Fruit fly (Drosophila melanogaster) whole organism, embryonic: ENCODE data around the gene gig.

Source experiments
- Ada2b ChIP-seq: fragments of 200-800 bp; sonication (Bioruptor generic); IDR thresholded peaks from 2 replicates; pipeline ENCODE4 v1.3.6; 2022; ENCODE audit warnings: missing biosample characterization, missing genetic modification characterization
- CG12659 ChIP-seq: fragments of 200-800 bp; sonication (Bioruptor generic); optimal IDR thresholded peaks from 3 replicates; lab custom pipeline; 2017; ENCODE audit warnings: mild to moderate bottlenecking, missing biosample characterization, missing genetic modification reagents, missing genetic modification characterization
- CG13296 ChIP-seq: fragments of 200-800 bp; sonication (Bioruptor generic); optimal IDR thresholded peaks from 3 replicates; lab custom pipeline; 2018; ENCODE audit warnings: missing biosample characterization, mild to moderate bottlenecking, missing genetic modification characterization
- CG17328 ChIP-seq: fragments of 200-800 bp; sonication (Bioruptor generic); IDR thresholded peaks from 2 replicates; pipeline ENCODE4 v1.3.6; 2022; ENCODE audit warnings: missing biosample characterization, missing genetic modification characterization
- CG17802 ChIP-seq: fragments of 200-800 bp; sonication (Bioruptor generic); optimal IDR thresholded peaks from 2 replicates; lab custom pipeline; 2018; ENCODE audit warnings: missing biosample characterization, mild to moderate bottlenecking, missing genetic modification characterization, moderate library complexity
- CG18011 ChIP-seq: fragments of 200-800 bp; sonication (Bioruptor generic); optimal IDR thresholded peaks from 2 replicates; lab custom pipeline; 2017; ENCODE audit warnings: missing biosample characterization, missing genetic modification characterization, mild to moderate bottlenecking, moderate library complexity, missing genotype
- CG3281 ChIP-seq: fragments of 200-800 bp; sonication (Bioruptor generic); optimal IDR thresholded peaks from 3 replicates; lab custom pipeline; 2017; ENCODE audit warnings: missing biosample characterization, mild to moderate bottlenecking, missing genetic modification characterization
- CG3838 ChIP-seq: fragments of 200-800 bp; sonication (Bioruptor generic); optimal IDR thresholded peaks from 3 replicates; lab custom pipeline; 2016; ENCODE audit warnings: missing biosample characterization, missing genetic modification characterization
- CG4328 ChIP-seq: fragments of 200-800 bp; sonication (Bioruptor generic); optimal IDR thresholded peaks from 3 replicates; lab custom pipeline; 2017; ENCODE audit warnings: missing biosample characterization, missing genetic modification reagents, missing genetic modification characterization
- CG5245 ChIP-seq: fragments of 200-800 bp; sonication (Bioruptor generic); optimal IDR thresholded peaks from 3 replicates; lab custom pipeline; 2016; ENCODE audit warnings: missing biosample characterization, missing genetic modification characterization
- CG7786 ChIP-seq: fragments of 200-800 bp; sonication (Bioruptor generic); optimal IDR thresholded peaks from 2 replicates; lab custom pipeline; 2016; ENCODE audit warnings: missing biosample characterization, missing genetic modification characterization
- CG9215 ChIP-seq: fragments of 200-800 bp; sonication (Bioruptor generic); IDR thresholded peaks from 2 replicates; pipeline ENCODE4 v1.3.6; 2022; ENCODE audit warnings: missing biosample characterization, missing genetic modification characterization
- CG9437 ChIP-seq: fragments of 200-800 bp; sonication (Bioruptor generic); optimal IDR thresholded peaks from 2 replicates; lab custom pipeline; 2018; ENCODE audit warnings: missing biosample characterization, mild to moderate bottlenecking, missing genetic modification characterization
- CG9609 ChIP-seq: fragments of 200-800 bp; sonication (Bioruptor generic); optimal IDR thresholded peaks from 3 replicates; lab custom pipeline; 2016; ENCODE audit warnings: missing biosample characterization, missing genetic modification characterization
- CG9876 ChIP-seq: fragments of 200-800 bp; sonication (Bioruptor generic); optimal IDR thresholded peaks from 2 replicates; lab custom pipeline; 2016; ENCODE audit warnings: missing biosample characterization, missing genetic modification characterization
- CTCF ChIP-seq: fragments of 200-800 bp; sonication (Bioruptor generic); optimal IDR thresholded peaks from 2 replicates; lab custom pipeline; 2017; ENCODE audit warnings: missing biosample characterization, mild to moderate bottlenecking, missing genetic modification characterization, moderate library complexity
- Camta ChIP-seq: fragments of 200-800 bp; sonication (Bioruptor generic); optimal IDR thresholded peaks from 2 replicates; lab custom pipeline; 2016; ENCODE audit warnings: missing biosample characterization, missing genetic modification characterization
- CkIIα-i1 ChIP-seq: fragments of 200-800 bp; sonication (Bioruptor generic); IDR thresholded peaks from 2 replicates; pipeline ENCODE4 v1.3.6; 2022; ENCODE audit warnings: missing biosample characterization, missing genetic modification characterization
- CrebB ChIP-seq: fragments of 200-800 bp; sonication (Bioruptor generic); optimal IDR thresholded peaks from 3 replicates; lab custom pipeline; 2018; ENCODE audit warnings: missing biosample characterization, mild to moderate bottlenecking, missing genetic modification characterization
- D19A ChIP-seq: fragments of 200-800 bp; optimal IDR thresholded peaks from 3 replicates; lab custom pipeline; 2019; ENCODE audit warnings: missing biosample characterization, mild to moderate bottlenecking, missing genetic modification characterization, moderate library complexity
- Dip2 ChIP-seq: fragments of 200-800 bp; sonication (Bioruptor generic); IDR thresholded peaks from 2 replicates; pipeline ENCODE4 v1.3.6; 2022; ENCODE audit warnings: missing biosample characterization, missing genetic modification characterization
- Fer1 ChIP-seq: fragments of 200-800 bp; sonication (Bioruptor generic); optimal IDR thresholded peaks from 2 replicates; lab custom pipeline; 2017; ENCODE audit warnings: missing biosample characterization, mild to moderate bottlenecking, missing genetic modification characterization
- HLH54F ChIP-seq: fragments of 200-800 bp; sonication (Bioruptor generic); optimal IDR thresholded peaks from 3 replicates; lab custom pipeline; 2016; ENCODE audit warnings: missing biosample characterization, missing genetic modification characterization
- Hr51 ChIP-seq, 2 experiments: fragments of 200-800 bp; sonication (Bioruptor generic); optimal IDR thresholded peaks; 2 replicates in 1 of 2; 3 replicates in 1 of 2; lab custom pipeline; 2016 to 2018; ENCODE audit warnings: missing biosample characterization in 2 of 2, missing genetic modification characterization in 2 of 2, mild to moderate bottlenecking in 1 of 2, moderate library complexity in 1 of 2
- NC2β ChIP-seq: fragments of 200-800 bp; sonication (Bioruptor generic); optimal IDR thresholded peaks from 2 replicates; lab custom pipeline; 2016; ENCODE audit warnings: missing biosample characterization, missing genetic modification characterization
- Oaz ChIP-seq: fragments of 200-800 bp; sonication (Bioruptor generic); IDR thresholded peaks from 2 replicates; pipeline ENCODE4 v1.3.6; 2022; ENCODE audit warnings: missing biosample characterization, missing genetic modification characterization
- Oli ChIP-seq: fragments of 200-800 bp; sonication (Bioruptor generic); optimal IDR thresholded peaks from 2 replicates; lab custom pipeline; 2018; ENCODE audit warnings: missing biosample characterization, mild to moderate bottlenecking, missing genetic modification characterization, moderate library complexity
- Stat92E ChIP-seq, 3 experiments: fragments of >200 bp in 2 of 3; fragments of 200-800 bp in 1 of 3; sonication (Bioruptor generic) in 1 of 3; optimal IDR thresholded peaks; 2 replicates each; lab custom pipeline; 2017 to 2019; ENCODE audit warnings: missing biosample characterization in 3 of 3, missing genetic modification characterization in 3 of 3, mild to moderate bottlenecking in 1 of 3, moderate library complexity in 1 of 3
- TFAM ChIP-seq: fragments of 200-800 bp; sonication (Bioruptor generic); optimal IDR thresholded peaks from 2 replicates; lab custom pipeline; 2017; ENCODE audit warnings: missing biosample characterization, missing genetic modification characterization, inconsistent platforms
- Taf1 ChIP-seq: fragments of 200-800 bp; sonication (Bioruptor generic); IDR thresholded peaks from 2 replicates; pipeline ENCODE4 v1.3.6; 2022; ENCODE audit warnings: missing biosample characterization, missing genetic modification characterization
- ab ChIP-seq: fragments of 200-800 bp; sonication (Bioruptor generic); optimal IDR thresholded peaks from 2 replicates; lab custom pipeline; 2016; ENCODE audit warnings: missing biosample characterization, missing genetic modification characterization
- bbx ChIP-seq: fragments of 200-800 bp; sonication (Bioruptor generic); IDR thresholded peaks from 2 replicates; pipeline ENCODE4 v1.3.6; 2022; ENCODE audit warnings: missing biosample characterization, missing genetic modification characterization; ENCODE audit not compliant: partially characterized antibody
- bcd ChIP-seq: fragments of 200-800 bp; sonication (Bioruptor generic); optimal IDR thresholded peaks from 2 replicates; lab custom pipeline; 2017; ENCODE audit warnings: missing biosample characterization, mild to moderate bottlenecking, missing genetic modification characterization
- dimm ChIP-seq: fragments of 200-800 bp; sonication (Bioruptor generic); IDR thresholded peaks from 2 replicates; pipeline ENCODE4 v1.3.6; 2022; ENCODE audit warnings: missing biosample characterization, missing genetic modification characterization
- gcm ChIP-seq: fragments of 200-800 bp; sonication (Bioruptor generic); optimal IDR thresholded peaks from 2 replicates; lab custom pipeline; 2019; ENCODE audit warnings: missing biosample characterization, mild to moderate bottlenecking, missing genetic modification characterization, moderate library complexity
- grn ChIP-seq: fragments of 200-800 bp; sonication (Bioruptor generic); optimal IDR thresholded peaks from 3 replicates; lab custom pipeline; 2017; ENCODE audit warnings: missing biosample characterization, missing genetic modification characterization
- lmd ChIP-seq: fragments of 200-800 bp; sonication (Bioruptor generic); IDR thresholded peaks from 2 replicates; pipeline ENCODE4 v1.3.6; 2022; ENCODE audit warnings: missing biosample characterization, missing genetic modification characterization
- nmo ChIP-seq: fragments of 200-800 bp; sonication (Bioruptor generic); optimal IDR thresholded peaks from 2 replicates; lab custom pipeline; 2018; ENCODE audit warnings: missing biosample characterization, mild to moderate bottlenecking, missing genetic modification characterization, moderate library complexity
- odd ChIP-seq: fragments of 200-800 bp; sonication (Bioruptor generic); optimal IDR thresholded peaks from 2 replicates; lab custom pipeline; 2017; ENCODE audit warnings: missing biosample characterization, mild to moderate bottlenecking, missing genetic modification characterization
- sqz ChIP-seq: fragments of 200-800 bp; sonication (Bioruptor generic); optimal IDR thresholded peaks from 3 replicates; lab custom pipeline; 2018; ENCODE audit warnings: missing biosample characterization, mild to moderate bottlenecking, missing genetic modification characterization
- stwl ChIP-seq: fragments of 200-800 bp; sonication (Bioruptor generic); optimal IDR thresholded peaks from 3 replicates; lab custom pipeline; 2018; ENCODE audit warnings: missing biosample characterization, mild to moderate bottlenecking, missing genetic modification characterization, moderate library complexity
- tgo ChIP-seq: fragments of 200-800 bp; sonication (Bioruptor generic); IDR thresholded peaks from 3 replicates; pipeline ENCODE4 v1.3.6; 2022; ENCODE audit warnings: missing biosample characterization, missing genetic modification characterization
- tx ChIP-seq: fragments of 200-800 bp; sonication (Bioruptor generic); optimal IDR thresholded peaks from 2 replicates; lab custom pipeline; 2016; ENCODE audit warnings: missing biosample characterization, missing genetic modification characterization
- wdn ChIP-seq: fragments of 200-800 bp; sonication (Bioruptor generic); IDR thresholded peaks from 2 replicates; pipeline ENCODE4 v1.3.6; 2022; ENCODE audit warnings: missing biosample characterization, missing genetic modification characterization
- zen2 ChIP-seq: fragments of 200-800 bp; sonication (Bioruptor generic); IDR thresholded peaks from 3 replicates; pipeline ENCODE4 v1.3.6; 2022; ENCODE audit warnings: missing biosample characterization, missing genetic modification characterization; ENCODE audit not compliant: partially characterized antibody
- zfh2 ChIP-seq: fragments of 200-800 bp; sonication (Bioruptor generic); optimal IDR thresholded peaks from 2 replicates; lab custom pipeline; 2016; ENCODE audit warnings: missing biosample characterization, missing genetic modification characterization

gig gene

DNA sequence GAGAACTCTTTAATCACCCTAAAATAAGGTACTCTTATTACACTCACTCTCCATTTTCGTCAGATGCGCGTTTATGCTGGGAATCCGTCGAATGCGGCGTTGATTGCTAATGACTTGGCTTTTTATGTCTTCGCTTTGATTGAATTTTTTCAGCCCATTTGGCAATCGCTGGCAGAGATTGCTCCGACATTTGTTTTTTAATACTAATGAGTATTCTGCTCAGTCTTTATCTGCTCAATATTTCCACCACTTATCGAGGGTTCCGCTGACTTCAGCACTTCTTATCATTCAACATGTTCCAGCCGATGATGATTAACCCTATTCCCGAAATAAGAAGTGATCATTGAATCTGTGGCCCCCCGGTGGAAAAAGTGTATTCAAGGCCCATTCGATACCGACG lies 2.7 kb downstream of the gig start, which contains the start of gene obst-J:
TSS of gene obst-J (minus strand) at position 101 of the 400 bp plus-strand sequence.
- no peak for TF ChIP-seq Oli
- no peak for TF ChIP-seq CG12659 (GFP tag; lab: Kevin White, UChicago)
- TF ChIP-seq zen2 (GFP tag; lab: Robert Waterston, UW): no peak

DNA sequence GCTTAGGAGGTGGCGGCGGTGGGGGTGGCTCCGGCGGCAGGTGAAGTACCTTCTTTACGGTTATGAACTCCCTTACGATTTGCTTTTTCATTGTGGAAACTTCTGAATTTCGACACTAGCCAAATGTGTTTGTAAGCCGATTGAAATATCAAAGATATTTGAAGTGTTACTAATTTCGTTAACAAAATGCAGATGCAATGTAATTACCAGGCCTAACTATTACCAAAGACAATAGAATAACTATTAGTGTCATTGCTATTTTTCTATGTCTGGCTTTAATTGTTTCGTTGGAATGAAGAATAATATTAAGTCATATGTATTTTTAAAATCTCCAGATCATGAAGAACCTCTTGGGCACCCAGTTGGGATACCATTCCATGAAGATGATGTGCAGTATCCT lies 4.2 kb downstream of the gig start, which contains the start of gene CG7335:
TSS of gene CG7335 (minus strand) at position 101 of the 400 bp plus-strand sequence.
- TF ChIP-seq Taf1 (no peak), CG18011 (GFP tag; lab: Kevin White, UChicago) (no peak), bbx (no peak), ab (no peak), CG9876 (GFP tag; lab: Kevin White, UChicago) (no peak), sqz (GFP tag; lab: Kevin White, UChicago) (no peak), TFAM (GFP tag; lab: Kevin White, UChicago) (no peak), Hr51 (GFP tag; optimal IDR thresholded peaks at IDR 0.05; lab: Kevin White, UChicago) (no peak), CG13296 (GFP tag; lab: Kevin White, UChicago) (no peak), D19A (tag; lab: Kevin White, UChicago) (no peak)

dm6 chr3L:20138327-20138726 lies 9.3 kb downstream of the gig start:
- TF ChIP-seq CG5245 (GFP tag; lab: Kevin White, UChicago) (no peak), Fer1 (GFP tag; lab: Kevin White, UChicago) (no peak), NC2β (GFP tag; lab: Kevin White, UChicago) (no peak), CTCF (peak; percentile 77)

DNA sequence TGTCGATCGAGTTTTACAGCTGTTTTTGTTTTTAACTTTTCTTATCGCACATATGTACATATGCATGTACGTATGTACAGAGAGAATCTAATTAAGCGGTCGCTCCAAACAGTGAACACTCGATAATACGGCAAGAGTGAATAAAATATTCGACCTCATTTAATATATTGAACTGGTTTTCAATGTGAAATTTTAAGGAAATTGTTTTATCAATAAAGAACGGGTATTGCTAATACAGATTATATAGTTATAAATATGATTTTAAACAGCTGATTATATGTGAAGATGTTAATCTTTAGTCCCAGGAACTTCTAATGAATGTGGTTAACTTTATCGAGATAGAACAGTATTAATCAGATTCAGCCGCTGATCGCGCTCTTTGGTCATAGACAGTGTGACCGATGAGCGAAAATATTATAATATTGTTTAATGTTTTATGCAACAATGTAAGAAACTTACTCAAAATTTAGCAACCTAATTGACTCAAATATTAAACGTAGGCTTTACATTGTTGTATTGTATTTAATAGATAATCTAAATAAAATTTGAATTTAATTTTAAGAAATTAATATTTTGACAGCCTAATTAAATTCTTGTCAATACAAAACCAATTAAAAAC lies 11.7 kb downstream of the gig start, which contains the start of gene CG7328:
TSS of gene CG7328 (minus strand) at position 19 of the 619 bp plus-strand sequence.
- TF ChIP-seq odd (GFP tag; lab: Kevin White, UChicago) (peak; percentile 33), tgo (peak; percentile 49; the same call in 1 of the 3 replicates), dimm (GFP tag; lab: Robert Waterston, UW) (no peak), grn (peak; percentile 78), CG17328 (GFP tag; lab: Robert Waterston, UW) (peak; percentile 23; the same call in 1 of the 2 replicates), CG9876 (GFP tag; lab: Kevin White, UChicago) (no peak), tx (GFP tag; lab: Kevin White, UChicago) (peak; percentile 47), HLH54F (GFP tag; lab: Kevin White, UChicago) (peak; percentile 39), Camta (peak; percentile 4), zfh2 (GFP tag; lab: Kevin White, UChicago) (peak; percentile 39), CG4328 (GFP tag; lab: Kevin White, UChicago) (peak; percentile 23), stwl (tag; lab: Kevin White, UChicago) (no peak), CG9215 (GFP tag; lab: Robert Waterston, UW) (peak; percentile 53), CkIIα-i1 (no peak), CrebB (tag; lab: Kevin White, UChicago) (peak; percentile 34), CG9609 (GFP tag; lab: Kevin White, UChicago) (no peak), CG3838 (GFP tag; lab: Kevin White, UChicago) (peak; percentile 35), CG17802 (no peak), Ada2b (no peak), Stat92E (GFP tag; optimal IDR thresholded peaks at IDR 0.05; lab: Kevin White, UChicago) (no peak), CG7786 (GFP tag; lab: Kevin White, UChicago) (peak; percentile 47), wdn (GFP tag; lab: Robert Waterston, UW) (no peak), CG3281 (GFP tag; lab: Kevin White, UChicago) (no peak), CG9437 (peak; percentile 12), bcd (GFP tag; lab: Kevin White, UChicago) (peak; percentile 55), lmd (peak; percentile 62; the same call in 1 of the 2 replicates), Oaz (GFP tag; lab: Robert Waterston, UW) (no peak), nmo (peak; percentile 65), gcm (GFP tag; lab: Kevin White, UChicago) (no peak), Dip2 (GFP tag; lab: Robert Waterston, UW) (no peak)
